Worm (Caenorhabditis elegans) whole organism, mixed stage, embryonic: Measurements from ENCODE around the gene hsd-2.

Experiments used
- M03D4.4 ChIP-seq: sonication (generic microtip); optimal IDR thresholded peaks from 2 replicates; lab custom pipeline; 2017; ENCODE audit warnings: mild to moderate bottlenecking, missing genetic modification characterization, missing compliant biosample characterization
- bed-3 ChIP-seq: fragments of 200-800 bp; sonication (Bioruptor generic); optimal IDR thresholded peaks from 3 replicates; lab custom pipeline; 2018; ENCODE audit warnings: mild to moderate bottlenecking, missing genetic modification characterization, moderate library complexity, missing compliant biosample characterization
- ceh-39 ChIP-seq: fragments of 150-350 bp; optimal IDR thresholded peaks from 2 replicates; lab custom pipeline; 2014; ENCODE audit warnings: missing biosample characterization, missing genetic modification characterization
- ceh-43 ChIP-seq: fragments of 200-800 bp; sonication (Bioruptor generic); optimal IDR thresholded peaks from 2 replicates; lab custom pipeline; 2018; ENCODE audit warnings: mild to moderate bottlenecking, missing genetic modification characterization, moderate library complexity, missing compliant biosample characterization
- ceh-83 ChIP-seq: fragments of 200-800 bp; sonication (Bioruptor generic); optimal IDR thresholded peaks from 2 replicates; lab custom pipeline; 2018; ENCODE audit warnings: mild to moderate bottlenecking, missing genetic modification characterization, missing compliant biosample characterization
- ces-1 ChIP-seq: fragments of 150-350 bp; optimal IDR thresholded peaks from 2 replicates; lab custom pipeline; 2014; ENCODE audit warnings: missing biosample characterization, missing genetic modification reagents, missing genetic modification characterization
- cnd-1 ChIP-seq: fragments of 200-800 bp; sonication (Bioruptor generic); optimal IDR thresholded peaks from 2 replicates; lab custom pipeline; 2018; ENCODE audit warnings: mild to moderate bottlenecking, missing genetic modification characterization, missing compliant biosample characterization
- drap-1 ChIP-seq: fragments of 200-800 bp; sonication (Bioruptor generic); optimal IDR thresholded peaks from 3 replicates; lab custom pipeline; 2018; ENCODE audit warnings: mild to moderate bottlenecking, missing genetic modification characterization, missing compliant biosample characterization
- elt-3 ChIP-seq: fragments of 150-350 bp; optimal IDR thresholded peaks from 2 replicates; lab custom pipeline; 2014; ENCODE audit warnings: missing biosample characterization, missing genetic modification characterization
- ham-2 ChIP-seq: fragments of 200-800 bp; sonication (Bioruptor generic); optimal IDR thresholded peaks from 2 replicates; lab custom pipeline; 2018; ENCODE audit warnings: mild to moderate bottlenecking, missing genetic modification characterization, missing compliant biosample characterization
- hlh-1 ChIP-seq: fragments of 150-350 bp; optimal IDR thresholded peaks from 2 replicates; lab custom pipeline; 2014; ENCODE audit warnings: missing biosample characterization, missing genetic modification reagents, missing genetic modification characterization
- lin-13 ChIP-seq: fragments of 150-350 bp; optimal IDR thresholded peaks from 2 replicates; lab custom pipeline; 2014; ENCODE audit warnings: missing biosample characterization, missing genetic modification characterization
- lin-32 ChIP-seq: fragments of 200-800 bp; sonication (Bioruptor generic); optimal IDR thresholded peaks from 2 replicates; lab custom pipeline; 2018; ENCODE audit warnings: mild to moderate bottlenecking, missing genetic modification characterization, missing compliant biosample characterization
- lsy-2 ChIP-seq: fragments of 150-350 bp; optimal IDR thresholded peaks from 2 replicates; lab custom pipeline; 2014; ENCODE audit warnings: missing biosample characterization, missing genetic modification characterization
- mep-1 ChIP-seq: fragments of 150-350 bp; optimal IDR thresholded peaks from 2 replicates; lab custom pipeline; 2017; ENCODE audit warnings: missing biosample characterization, missing genetic modification reagents, missing genetic modification characterization, inconsistent platforms
- mls-2 ChIP-seq: sonication (generic microtip); optimal IDR thresholded peaks from 2 replicates; lab custom pipeline; 2016; ENCODE audit warnings: mild to moderate bottlenecking, missing genetic modification characterization, moderate library complexity, missing compliant biosample characterization
- nhr-12 ChIP-seq: fragments of 150-350 bp; optimal IDR thresholded peaks from 2 replicates; lab custom pipeline; 2014; ENCODE audit warnings: missing biosample characterization, missing genetic modification characterization
- nhr-2 ChIP-seq: fragments of 150-350 bp; optimal IDR thresholded peaks from 2 replicates; lab custom pipeline; 2014; ENCODE audit warnings: missing biosample characterization, missing genetic modification characterization
- nhr-237 ChIP-seq: fragments of 150-350 bp; optimal IDR thresholded peaks from 2 replicates; lab custom pipeline; 2014; ENCODE audit warnings: missing biosample characterization, missing genetic modification characterization
- nhr-28 ChIP-seq: fragments of 150-350 bp; optimal IDR thresholded peaks from 2 replicates; lab custom pipeline; 2014; ENCODE audit warnings: missing biosample characterization, missing genetic modification characterization
- pha-4 ChIP-seq: fragments of 150-350 bp; optimal IDR thresholded peaks from 2 replicates; lab custom pipeline; 2018; ENCODE audit warnings: missing biosample characterization, missing genetic modification reagents, missing genetic modification characterization
- sem-2 ChIP-seq: fragments of 200-800 bp; sonication (Bioruptor generic); optimal IDR thresholded peaks from 2 replicates; lab custom pipeline; 2018; ENCODE audit warnings: mild to moderate bottlenecking, missing genetic modification characterization, missing compliant biosample characterization
- snpc-4 ChIP-seq: fragments of 150-350 bp; optimal IDR thresholded peaks from 2 replicates; lab custom pipeline; 2014; ENCODE audit warnings: missing biosample characterization, missing genetic modification characterization
- tbx-8 ChIP-seq: fragments of 200-800 bp; sonication (Bioruptor generic); optimal IDR thresholded peaks from 2 replicates; lab custom pipeline; 2018; ENCODE audit warnings: mild to moderate bottlenecking, missing genetic modification characterization, moderate library complexity, missing compliant biosample characterization
- unc-120 ChIP-seq: sonication (generic microtip); optimal IDR thresholded peaks from 2 replicates; lab custom pipeline; 2017; ENCODE audit warnings: missing genetic modification characterization, missing compliant biosample characterization; ENCODE audit not compliant: poor library complexity, severe bottlenecking
- unc-62 ChIP-seq: fragments of 150-350 bp; optimal IDR thresholded peaks from 2 replicates; lab custom pipeline; 2014; ENCODE audit warnings: missing biosample characterization, missing genetic modification reagents, missing genetic modification characterization
- zip-8 ChIP-seq: fragments of 150-350 bp; optimal IDR thresholded peaks from 2 replicates; lab custom pipeline; 2014; ENCODE audit warnings: missing biosample characterization, missing genetic modification characterization
- ztf-11 ChIP-seq: fragments of 150-350 bp; optimal IDR thresholded peaks from 2 replicates; lab custom pipeline; 2014; ENCODE audit warnings: missing biosample characterization, missing genetic modification characterization

Gene hsd-2

ce11 chrX:4997548-4998087 is 7.4 kb upstream of the hsd-2 start, which contains the start of gene ZC8.6:
Gene ZC8.6 (minus strand): TSS chrX:4997598.
- TF ChIP-seq mep-1 (tag; lab: Kevin White, UChicago) (peak; percentile 54), nhr-12 (tag; lab: Kevin White, UChicago) (no peak), hlh-1 (tag; lab: Kevin White, UChicago) (no peak), nhr-2 (tag; lab: Kevin White, UChicago) (peak; percentile 58), lin-13 (tag; lab: Kevin White, UChicago) (peak; percentile 10), ceh-39 (no peak)

ce11 chrX:4998875-4999274 is 6.2 kb upstream of the hsd-2 start, which contains the start of gene set-30:
Gene set-30 (plus strand): TSS chrX:4999270.
- peak; percentile 71 for TF ChIP-seq hlh-1 (tag; lab: Kevin White, UChicago)
- TF ChIP-seq unc-62 (GFP tag; lab: Kevin White, UChicago) = no peak
- no peak for TF ChIP-seq lin-13 (tag; lab: Kevin White, UChicago)
- TF ChIP-seq mls-2 = no peak
- peak; percentile 4 for TF ChIP-seq drap-1
- TF ChIP-seq M03D4.4 (tag; lab: Kevin White, UChicago) = peak; percentile 28
- TF ChIP-seq cnd-1 (tag; lab: Kevin White, UChicago) = peak; percentile 7
- TF ChIP-seq unc-120 (tag; lab: Kevin White, UChicago) = peak; percentile 50

- TF ChIP-seq mls-2 (no peak), drap-1 (no peak), tbx-8 (GFP tag; lab: Kevin White, UChicago) (no peak), mep-1 (tag; lab: Kevin White, UChicago) (no peak), ceh-43 (GFP tag; lab: Kevin White, UChicago) (no peak), nhr-28 (tag; lab: Kevin White, UChicago) (no peak), bed-3 (no peak), ceh-39 (no peak), ces-1 (GFP tag; lab: Kevin White, UChicago) (no peak), lsy-2 (tag; lab: Kevin White, UChicago) (no peak), ztf-11 (tag; lab: Kevin White, UChicago) (no peak), nhr-12 (tag; lab: Kevin White, UChicago) (no peak), snpc-4 (no peak)
Measured at ce11 chrX:5006972-5007371, 1.9 kb downstream of the hsd-2 start.

ce11 chrX:5009000-5009399 is 4.0 kb downstream of the hsd-2 start, which contains the start of gene hsd-3:
Gene hsd-3 (plus strand): TSS chrX:5009300.
- TF ChIP-seq M03D4.4 (tag; lab: Kevin White, UChicago) (no peak), elt-3 (no peak), cnd-1 (tag; lab: Kevin White, UChicago) (no peak), ceh-39 (no peak), zip-8 (tag; lab: Kevin White, UChicago) (no peak), nhr-2 (tag; lab: Kevin White, UChicago) (no peak), ces-1 (GFP tag; lab: Kevin White, UChicago) (no peak), bed-3 (no peak), unc-62 (GFP tag; lab: Kevin White, UChicago) (no peak)

ce11 chrX:5013826-5014225 is 8.8 kb downstream of the hsd-2 start, which contains the start of gene ZC449.7:
Gene ZC449.7 (plus strand): TSS chrX:5014074.
- TF ChIP-seq tbx-8 (GFP tag; lab: Kevin White, UChicago) = no peak

- TF ChIP-seq mls-2 (no peak), cnd-1 (tag; lab: Kevin White, UChicago) (no peak), nhr-237 (tag; lab: Kevin White, UChicago) (no peak), M03D4.4 (tag; lab: Kevin White, UChicago) (no peak), mep-1 (tag; lab: Kevin White, UChicago) (no peak), nhr-12 (tag; lab: Kevin White, UChicago) (no peak), lin-32 (GFP tag; lab: Kevin White, UChicago) (no peak), lsy-2 (tag; lab: Kevin White, UChicago) (no peak), zip-8 (tag; lab: Kevin White, UChicago) (no peak), unc-120 (tag; lab: Kevin White, UChicago) (no peak), nhr-28 (tag; lab: Kevin White, UChicago) (no peak), snpc-4 (no peak), elt-3 (no peak), pha-4 (tag; lab: Kevin White, UChicago) (no peak), ham-2 (GFP tag; lab: Kevin White, UChicago) (no peak), ceh-83 (no peak), sem-2 (GFP tag; lab: Kevin White, UChicago) (no peak), ces-1 (GFP tag; lab: Kevin White, UChicago) (no peak)
Measured at ce11 chrX:5015775-5016174, 10.7 kb downstream of the hsd-2 start, which contains the start of gene ZC449.8. Gene ZC449.8 (plus strand): TSS chrX:5016075.
